Fruit fly (Drosophila melanogaster): ENCODE measurements around the gene CG11076.

The CG11076 gene

dm6 chr4:1061095-1061432 is 29.5 kb upstream of the CG11076 start (continued):
- TF ChIP-seq Hmr (GFP tag; optimal IDR thresholded peaks at IDR 0.05), result no peak
- no peak for TF ChIP-seq sug (tag; optimal IDR thresholded peaks at IDR 0.05)
- TF ChIP-seq jigr1 (GFP tag; IDR thresholded peaks at IDR 0.05), result no peak
- no peak for TF ChIP-seq pnt (GFP tag; optimal IDR thresholded peaks at IDR 0.05)
- no peak for TF ChIP-seq org-1 (GFP tag; optimal IDR thresholded peaks at IDR 0.05)
- TF ChIP-seq CG11247 (GFP tag; IDR thresholded peaks at IDR 0.05), result no peak
- no peak for TF ChIP-seq ci (GFP tag; IDR thresholded peaks at IDR 0.05)
- peak; percentile 22 for TF ChIP-seq Xbp1 (GFP tag; optimal IDR thresholded peaks at IDR 0.05)
- TF ChIP-seq CG13123 (GFP tag; optimal IDR thresholded peaks at IDR 0.05), result no peak
- TF ChIP-seq crp (GFP tag; optimal IDR thresholded peaks at IDR 0.05), result no peak
- TF ChIP-seq CG8290 (GFP tag; optimal IDR thresholded peaks at IDR 0.05), result no peak
- peak in 1 of 2 experiments; percentile 42 for TF ChIP-seq CG8290 (tag; optimal IDR thresholded peaks at IDR 0.05)
- no peak for TF ChIP-seq Adf1 (GFP tag; IDR thresholded peaks at IDR 0.05)
- TF ChIP-seq pfk (GFP tag; optimal IDR thresholded peaks at IDR 0.05), result no peak
- TF ChIP-seq CG17186 (GFP tag; optimal IDR thresholded peaks at IDR 0.05), result no peak
- no peak for TF ChIP-seq D19B (GFP tag; optimal IDR thresholded peaks at IDR 0.05)
- TF ChIP-seq gsb (GFP tag; IDR thresholded peaks at IDR 0.05), result no peak
- TF ChIP-seq ara (GFP tag; IDR thresholded peaks at IDR 0.05), result no peak
- peak; percentile 40 for TF ChIP-seq BEAF-32 (GFP tag; optimal IDR thresholded peaks at IDR 0.05)
- TF ChIP-seq sob (GFP tag; IDR thresholded peaks at IDR 0.05), result no peak
- no peak for TF ChIP-seq Abd-B (GFP tag; optimal IDR thresholded peaks at IDR 0.05)
- TF ChIP-seq CG17361 (GFP tag; IDR thresholded peaks at IDR 0.05), result peak; percentile 18; the same call in 1 of the 3 replicates
- TF ChIP-seq CG7556 (GFP tag; optimal IDR thresholded peaks at IDR 0.05), result no peak

- peak; percentile 1 for TF ChIP-seq fd96Cb (tag; optimal IDR thresholded peaks at IDR 0.05)
- no peak for TF ChIP-seq CG15011 (GFP tag; optimal IDR thresholded peaks at IDR 0.05)
- no peak for TF ChIP-seq br (optimal IDR thresholded peaks at IDR 0.05)
- TF ChIP-seq Optix (GFP tag; IDR thresholded peaks at IDR 0.05), result no peak
- no peak for TF ChIP-seq Jarid2 (GFP tag; optimal IDR thresholded peaks at IDR 0.05)
- peak; percentile 14; the same call in 1 of the 2 replicates for TF ChIP-seq MBD-R2 (GFP tag; IDR thresholded peaks at IDR 0.05)
- no peak for TF ChIP-seq CG2875 (GFP tag; optimal IDR thresholded peaks at IDR 0.05)
- no peak for TF ChIP-seq Hr51 (GFP tag; optimal IDR thresholded peaks at IDR 0.05)
- no peak for TF ChIP-seq CG5953 (GFP tag; IDR thresholded peaks at IDR 0.05)
- peak; percentile 5 for TF ChIP-seq zfh2 (GFP tag; optimal IDR thresholded peaks at IDR 0.05)
- no peak for TF ChIP-seq GATAe (GFP tag; conservative IDR thresholded peaks at IDR 0.05)
- peak; percentile 19 for TF ChIP-seq sug (tag; optimal IDR thresholded peaks at IDR 0.05)
- no peak for TF ChIP-seq CG8281 (tag; optimal IDR thresholded peaks at IDR 0.05)
- peak; percentile 83 for TF ChIP-seq pzg (GFP tag; optimal IDR thresholded peaks at IDR 0.05)
- TF ChIP-seq CG30431 (GFP tag; optimal IDR thresholded peaks at IDR 0.05), result no peak
- TF ChIP-seq CG12942 (GFP tag; optimal IDR thresholded peaks at IDR 0.05), result no peak
- TF ChIP-seq cas (GFP tag; IDR thresholded peaks at IDR 0.05), result no peak
- TF ChIP-seq CG2202 (tag; optimal IDR thresholded peaks at IDR 0.05), result no peak
- no peak for TF ChIP-seq pum (GFP tag; optimal IDR thresholded peaks at IDR 0.05)
- TF ChIP-seq grau (tag; optimal IDR thresholded peaks at IDR 0.05), result peak; percentile 25
- peak; percentile 11 for TF ChIP-seq CG10431 (GFP tag; optimal IDR thresholded peaks at IDR 0.05)
- TF ChIP-seq HmgZ (tag; optimal IDR thresholded peaks at IDR 0.05), result peak; percentile 35
- TF ChIP-seq CG14710 (tag; optimal IDR thresholded peaks at IDR 0.05), result peak; percentile 64
- TF ChIP-seq CG18764 (GFP tag; optimal IDR thresholded peaks at IDR 0.05), result no peak
- TF ChIP-seq CG17829 (tag; optimal IDR thresholded peaks at IDR 0.05), result peak; percentile 32
- TF ChIP-seq Ada2b (GFP tag; IDR thresholded peaks at IDR 0.05), result no peak
- peak; percentile 14 for TF ChIP-seq CG30403 (GFP tag; optimal IDR thresholded peaks at IDR 0.05)
- peak; percentile 51 for TF ChIP-seq CoRest (tag; optimal IDR thresholded peaks at IDR 0.05)
- peak; percentile 8 for TF ChIP-seq CG8089 (GFP tag; optimal IDR thresholded peaks at IDR 0.05)
These were observed 29.0 kb upstream of the CG11076 start, which contains the start of gene apolpp for dm6 chr4:1060373-1061094. TSS of gene apolpp (plus strand) at chr4:1060969.

All from whole organism, embryonic.